Fruit fly (Drosophila melanogaster): ENCODE data around the gene CG14196.

DNA sequence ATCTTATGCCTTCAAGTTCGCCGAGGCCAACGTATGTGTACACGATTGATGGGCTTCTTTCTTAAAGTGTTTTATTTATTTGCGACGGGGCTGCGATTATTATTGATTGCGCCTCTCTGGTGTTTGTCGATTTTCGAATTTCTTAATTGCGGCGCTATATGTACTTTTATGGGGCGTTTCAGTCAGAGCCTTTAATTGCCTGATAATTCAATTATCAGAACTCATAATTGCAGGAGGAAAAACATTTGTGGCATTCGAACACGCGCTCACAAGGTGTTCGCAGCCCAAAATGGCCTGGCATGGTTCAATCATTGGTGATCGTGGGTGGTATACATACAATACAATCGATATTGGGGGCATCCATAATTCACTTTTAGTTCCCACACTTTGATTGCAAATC is 44.6 kb upstream of the CG14196 start:
- TF ChIP-seq psq (optimal IDR thresholded peaks at IDR 0.05) (no peak), insv (optimal IDR thresholded peaks at IDR 0.05) (no peak), Myc (optimal IDR thresholded peaks at IDR 0.05) (no peak), Sin3A (optimal IDR thresholded peaks at IDR 0.05) (no peak), h (optimal IDR thresholded peaks at IDR 0.05) (no peak), ttk (optimal IDR thresholded peaks at IDR 0.05) (no peak)
